Fruit fly (Drosophila melanogaster): ENCODE data around the gene CG14143.
A peak's percentile ranks its signal among the peaks of the same experiment; 100 is the strongest.

The CG14143 gene

dm6 chr3L:11123598-11124284 lies 11.0 kb upstream of the CG14143 start (continued):
- no peak for TF ChIP-seq CG4404 (GFP tag; IDR thresholded peaks at IDR 0.05)
- TF ChIP-seq CG1647 (GFP tag; optimal IDR thresholded peaks at IDR 0.05) = no peak
- no peak for TF ChIP-seq Tbp (GFP tag; optimal IDR thresholded peaks at IDR 0.05)
- no peak for TF ChIP-seq pros (GFP tag; optimal IDR thresholded peaks at IDR 0.05)
- TF ChIP-seq CG32772 (GFP tag; IDR thresholded peaks at IDR 0.05) = no peak
- TF ChIP-seq CG12391 (tag; optimal IDR thresholded peaks at IDR 0.05) = no peak
- TF ChIP-seq CHES-1-like (GFP tag; optimal IDR thresholded peaks at IDR 0.05) = no peak
- TF ChIP-seq nmo (GFP tag; optimal IDR thresholded peaks at IDR 0.05) = no peak
- no peak for TF ChIP-seq Dip2 (GFP tag; IDR thresholded peaks at IDR 0.05)
- TF ChIP-seq Mrtf (GFP tag; IDR thresholded peaks at IDR 0.05) = no peak
- no peak for TF ChIP-seq pita (GFP tag; optimal IDR thresholded peaks at IDR 0.05)
- TF ChIP-seq CG11696 (GFP tag; IDR thresholded peaks at IDR 0.05) = no peak
- TF ChIP-seq ERR (GFP tag; optimal IDR thresholded peaks at IDR 0.05) = no peak
- TF ChIP-seq CG12299 (tag; optimal IDR thresholded peaks at IDR 0.05) = no peak
- no peak for TF ChIP-seq zen (tag; optimal IDR thresholded peaks at IDR 0.05)
- peak; percentile 25 for TF ChIP-seq sd (tag; optimal IDR thresholded peaks at IDR 0.05)
- no peak for TF ChIP-seq lmd (GFP tag; IDR thresholded peaks at IDR 0.05)
- no peak for TF ChIP-seq CG3163 (GFP tag; optimal IDR thresholded peaks at IDR 0.05)
- TF ChIP-seq CG10431 (GFP tag; optimal IDR thresholded peaks at IDR 0.05) = peak; percentile 49
- no peak for TF ChIP-seq repo (GFP tag; optimal IDR thresholded peaks at IDR 0.05)
- no peak for TF ChIP-seq az2 (GFP tag; optimal IDR thresholded peaks at IDR 0.05)
- TF ChIP-seq CG15269 (tag; optimal IDR thresholded peaks at IDR 0.05) = no peak
- TF ChIP-seq ato (GFP tag; IDR thresholded peaks at IDR 0.05; ENCODE audit: partially characterized antibody) = 0 out of 2 replicates have a peak, but pooled peaks have one; percentile 37
- TF ChIP-seq ATbp (GFP tag; optimal IDR thresholded peaks at IDR 0.05) = no peak
- no peak for TF ChIP-seq ash1 (GFP tag; optimal IDR thresholded peaks at IDR 0.05)
- TF ChIP-seq chinmo (GFP tag; IDR thresholded peaks at IDR 0.05; ENCODE audit: partially characterized antibody) = 0 out of 4 replicates have a peak, but pooled peaks have one; percentile 31
- TF ChIP-seq emc (GFP tag; optimal IDR thresholded peaks at IDR 0.05) = no peak
- TF ChIP-seq tin (GFP tag; optimal IDR thresholded peaks at IDR 0.05) = no peak
- no peak for TF ChIP-seq Sin3A (optimal IDR thresholded peaks at IDR 0.05)
- TF ChIP-seq dm (GFP tag; optimal IDR thresholded peaks at IDR 0.05) = no peak
- TF ChIP-seq danr (GFP tag; IDR thresholded peaks at IDR 0.05) = no peak
- no peak for TF ChIP-seq CG15601 (tag; optimal IDR thresholded peaks at IDR 0.05)
- TF ChIP-seq CG4360 (GFP tag; IDR thresholded peaks at IDR 0.05) = peak; percentile 84
- no peak for TF ChIP-seq CG2202 (tag; optimal IDR thresholded peaks at IDR 0.05)
- no peak for TF ChIP-seq CG11504 (tag; optimal IDR thresholded peaks at IDR 0.05)
- no peak for TF ChIP-seq h (optimal IDR thresholded peaks at IDR 0.05)
- no peak for TF ChIP-seq pum (GFP tag; optimal IDR thresholded peaks at IDR 0.05)
- TF ChIP-seq gsb-n (tag; optimal IDR thresholded peaks at IDR 0.05) = no peak
- no peak for TF ChIP-seq CG31441 (GFP tag; IDR thresholded peaks at IDR 0.05)
- no peak for TF ChIP-seq CG17186 (GFP tag; optimal IDR thresholded peaks at IDR 0.05)
- TF ChIP-seq CG13775 (GFP tag; optimal IDR thresholded peaks at IDR 0.05) = no peak
- TF ChIP-seq CG12219 (GFP tag; optimal IDR thresholded peaks at IDR 0.05) = no peak
- TF ChIP-seq crp (GFP tag; optimal IDR thresholded peaks at IDR 0.05) = peak in 1 of 2 experiments; percentile 60
- no peak for TF ChIP-seq ab (GFP tag; optimal IDR thresholded peaks at IDR 0.05)
- TF ChIP-seq ham (GFP tag; IDR thresholded peaks at IDR 0.05) = no peak
- no peak for TF ChIP-seq CG14050 (GFP tag; IDR thresholded peaks at IDR 0.05)
- no peak for TF ChIP-seq knrl (GFP tag; IDR thresholded peaks at IDR 0.05; ENCODE audit: partially characterized antibody)
- TF ChIP-seq CG2875 (GFP tag; optimal IDR thresholded peaks at IDR 0.05) = no peak
- TF ChIP-seq cad (GFP tag; optimal IDR thresholded peaks at IDR 0.05) = peak; percentile 75
- TF ChIP-seq dysf (GFP tag; IDR thresholded peaks at IDR 0.05) = no peak
- no peak for TF ChIP-seq CG18619 (GFP tag; optimal IDR thresholded peaks at IDR 0.05)

All from whole organism, embryonic.